Worm (Caenorhabditis elegans): ENCODE data around the gene sre-19.
A peak's percentile ranks its signal among the peaks of the same experiment; 100 is the strongest.

ce11 chrIV:12268272-12269045 lies 29.7 kb upstream of the sre-19 start, which contains the start of the genes ppm-1.H and rpl-34:
- TF ChIP-seq pes-1 (GFP tag; IDR thresholded peaks at IDR 0.05) (no peak), tra-4 (tag; optimal IDR thresholded peaks at IDR 0.05) (no peak), ama-1 (optimal IDR thresholded peaks at IDR 0.05) (no peak), scrt-1 (GFP tag; IDR thresholded peaks at IDR 0.05) (no peak), F13C5.2 (tag; optimal IDR thresholded peaks at IDR 0.05) (peak; percentile 34), hmg-4 (GFP tag; optimal IDR thresholded peaks at IDR 0.05) (no peak), ceh-36 (tag; optimal IDR thresholded peaks at IDR 0.05) (no peak), B0310.2 (tag; optimal IDR thresholded peaks at IDR 0.05) (no peak), tbx-37 (GFP tag; conservative IDR thresholded peaks at IDR 0.05) (no peak), hmbx-1 (tag; optimal IDR thresholded peaks at IDR 0.05) (no peak), ets-7 (tag; optimal IDR thresholded peaks at IDR 0.05) (no peak), sea-1 (GFP tag; conservative IDR thresholded peaks at IDR 0.05) (no peak), flt-1 (GFP tag; IDR thresholded peaks at IDR 0.05) (no peak), aly-1 (tag; optimal IDR thresholded peaks at IDR 0.05) (no peak)
